Worm (Caenorhabditis elegans): ENCODE measurements around the gene Y69E1A.8.

DNA sequence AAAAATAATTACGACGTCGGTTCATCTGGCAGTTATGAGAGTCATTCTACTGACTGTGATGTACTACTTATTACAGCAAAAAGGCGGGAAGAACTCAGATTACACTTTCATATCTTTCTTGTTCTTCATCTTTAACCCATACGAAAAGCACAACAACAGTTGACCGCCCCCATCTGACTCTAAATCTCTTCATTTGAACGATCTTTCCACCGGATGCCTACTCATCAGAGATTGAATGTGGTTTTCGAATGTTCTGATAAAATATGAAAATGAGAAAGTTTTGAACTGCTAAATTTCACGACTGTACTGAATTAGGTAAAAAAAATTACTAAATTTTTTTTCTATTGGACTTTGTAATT, 8.2 kb upstream of the Y69E1A.8 start, which contains the start of gene sri-19:
- TF ChIP-seq nhr-76 (tag; optimal IDR thresholded peaks at IDR 0.05) (no peak), nhr-12 (tag; optimal IDR thresholded peaks at IDR 0.05) (no peak), unc-39 (tag; optimal IDR thresholded peaks at IDR 0.05) (no peak), zip-8 (tag; optimal IDR thresholded peaks at IDR 0.05) (no peak), cnd-1 (tag; optimal IDR thresholded peaks at IDR 0.05) (no peak), pha-4 (tag; optimal IDR thresholded peaks at IDR 0.05) (no peak), elt-3 (tag; optimal IDR thresholded peaks at IDR 0.05) (no peak)
